Worm (Caenorhabditis elegans) whole organism, L2 larva: ENCODE results near the gene srh-299.

ENCODE experiments used
- C34F6.9 ChIP-seq: fragments of 150-350 bp; optimal IDR thresholded peaks from 2 replicates; lab custom pipeline; 2014; ENCODE audit warnings: missing biosample characterization, missing genetic modification characterization
- F13H6.1 ChIP-seq: sonication (generic microtip); optimal IDR thresholded peaks from 2 replicates; lab custom pipeline; 2016; ENCODE audit warnings: missing genetic modification characterization, missing compliant biosample characterization
- R02D3.7 ChIP-seq: fragments of 150-350 bp; optimal IDR thresholded peaks from 2 replicates; lab custom pipeline; 2014; ENCODE audit warnings: missing biosample characterization, missing genetic modification characterization
- Y55F3AM.14 ChIP-seq: fragments of 200-800 bp; sonication (Bioruptor generic); optimal IDR thresholded peaks from 2 replicates; lab custom pipeline; 2018; ENCODE audit warnings: mild to moderate bottlenecking, missing genetic modification characterization, missing compliant biosample characterization
- ZK546.5 ChIP-seq: sonication (generic microtip); optimal IDR thresholded peaks from 2 replicates; lab custom pipeline; 2017; ENCODE audit warnings: missing biosample characterization, missing genetic modification characterization
- ceh-16 ChIP-seq: fragments of 150-350 bp; optimal IDR thresholded peaks from 2 replicates; lab custom pipeline; 2014; ENCODE audit warnings: missing biosample characterization, missing genetic modification characterization
- dmd-4 ChIP-seq: sonication (generic microtip); optimal IDR thresholded peaks from 2 replicates; lab custom pipeline; 2017; ENCODE audit warnings: missing biosample characterization, missing genetic modification characterization
- egl-27 ChIP-seq: sonication (generic microtip); optimal IDR thresholded peaks from 3 replicates; lab custom pipeline; 2017; ENCODE audit warnings: missing biosample characterization, missing genetic modification reagents, missing genetic modification characterization
- elt-1 ChIP-seq: fragments of 150-350 bp; optimal IDR thresholded peaks from 2 replicates; lab custom pipeline; 2014; ENCODE audit warnings: missing biosample characterization, missing genetic modification characterization
- elt-3 ChIP-seq: sonication (generic microtip); optimal IDR thresholded peaks from 2 replicates; lab custom pipeline; 2017; ENCODE audit warnings: missing biosample characterization, missing genetic modification characterization
- fos-1 ChIP-seq: fragments of 150-350 bp; optimal IDR thresholded peaks from 2 replicates; lab custom pipeline; 2014; ENCODE audit warnings: missing biosample characterization, missing genetic modification characterization
- gmeb-1 ChIP-seq: fragments of 150-350 bp; optimal IDR thresholded peaks from 2 replicates; lab custom pipeline; 2014; ENCODE audit warnings: missing biosample characterization, missing genetic modification characterization
- lin-11 ChIP-seq: fragments of 150-350 bp; sonication (generic microtip); optimal IDR thresholded peaks from 2 replicates; lab custom pipeline; 2014; ENCODE audit warnings: missing biosample characterization, missing genetic modification characterization, inconsistent platforms, mixed read lengths
- lin-13 ChIP-seq: fragments of 150-350 bp; optimal IDR thresholded peaks from 2 replicates; lab custom pipeline; 2014; ENCODE audit warnings: missing biosample characterization, missing genetic modification reagents, missing genetic modification characterization
- lsy-2 ChIP-seq, 2 experiments: fragments of 150-350 bp in 1 of 2; sonication (generic microtip) in 1 of 2; optimal IDR thresholded peaks; 2 replicates each; lab custom pipeline; 2014 to 2017; ENCODE audit warnings: missing biosample characterization in 2 of 2, missing genetic modification characterization in 2 of 2
- mab-5 ChIP-seq: fragments of 150-350 bp; optimal IDR thresholded peaks from 2 replicates; lab custom pipeline; 2014; ENCODE audit warnings: missing biosample characterization, missing genetic modification characterization
- nhr-11 ChIP-seq: fragments of 150-350 bp; optimal IDR thresholded peaks from 2 replicates; lab custom pipeline; 2014; ENCODE audit warnings: missing biosample characterization, missing genetic modification characterization
- nhr-12 ChIP-seq: fragments of 150-350 bp; optimal IDR thresholded peaks from 2 replicates; lab custom pipeline; 2014; ENCODE audit warnings: missing biosample characterization, missing genetic modification characterization
- nhr-129 ChIP-seq: fragments of 150-350 bp; optimal IDR thresholded peaks from 2 replicates; lab custom pipeline; 2014; ENCODE audit warnings: missing biosample characterization, missing genetic modification characterization
- nhr-21 ChIP-seq: fragments of 150-350 bp; optimal IDR thresholded peaks from 2 replicates; lab custom pipeline; 2014; ENCODE audit warnings: missing biosample characterization, missing genetic modification characterization
- nhr-23 ChIP-seq: fragments of 150-350 bp; optimal IDR thresholded peaks from 2 replicates; lab custom pipeline; 2014; ENCODE audit warnings: missing biosample characterization, missing genetic modification reagents, missing genetic modification characterization
- nhr-237 ChIP-seq: fragments of 150-350 bp; optimal IDR thresholded peaks from 2 replicates; lab custom pipeline; 2014; ENCODE audit warnings: missing biosample characterization, missing genetic modification characterization
- nhr-25 ChIP-seq: fragments of 150-350 bp; sonication (generic microtip); optimal IDR thresholded peaks from 3 replicates; lab custom pipeline; 2014; ENCODE audit warnings: missing biosample characterization, missing genetic modification characterization
- nhr-6 ChIP-seq: fragments of 150-350 bp; optimal IDR thresholded peaks from 2 replicates; lab custom pipeline; 2014; ENCODE audit warnings: missing biosample characterization, missing genetic modification characterization
- nhr-77 ChIP-seq: fragments of 150-350 bp; optimal IDR thresholded peaks from 2 replicates; lab custom pipeline; 2014; ENCODE audit warnings: missing biosample characterization, missing genetic modification characterization
- peb-1 ChIP-seq: fragments of 150-350 bp; optimal IDR thresholded peaks from 2 replicates; lab custom pipeline; 2014; ENCODE audit warnings: missing biosample characterization, missing genetic modification characterization
- sma-3 ChIP-seq: sonication (generic microtip); optimal IDR thresholded peaks from 2 replicates; lab custom pipeline; 2016; ENCODE audit warnings: missing genetic modification reagents, missing genetic modification characterization, missing compliant biosample characterization
- sma-9 ChIP-seq, 2 experiments: fragments of 150-350 bp in 1 of 2; sonication (generic microtip) in 1 of 2; optimal IDR thresholded peaks; 2 replicates each; lab custom pipeline; 2014 to 2016; ENCODE audit warnings: missing genetic modification characterization in 2 of 2, mild to moderate bottlenecking in 1 of 2, missing biosample characterization in 1 of 2, missing compliant biosample characterization in 1 of 2, missing genetic modification reagents in 1 of 2, moderate library complexity in 1 of 2
- snpc-4 ChIP-seq: fragments of 150-350 bp; optimal IDR thresholded peaks from 2 replicates; lab custom pipeline; 2014; ENCODE audit warnings: missing biosample characterization, missing genetic modification characterization
- unc-39 ChIP-seq: fragments of 150-350 bp; optimal IDR thresholded peaks from 2 replicates; lab custom pipeline; 2014; ENCODE audit warnings: missing biosample characterization, missing genetic modification characterization
- unc-55 ChIP-seq: fragments of 150-350 bp; sonication (generic microtip); optimal IDR thresholded peaks from 3 replicates; lab custom pipeline; 2014; ENCODE audit warnings: missing biosample characterization, missing genetic modification reagents, missing genetic modification characterization
- unc-62 ChIP-seq: fragments of 150-350 bp; optimal IDR thresholded peaks from 2 replicates; lab custom pipeline; 2014; ENCODE audit warnings: missing biosample characterization, missing genetic modification reagents, missing genetic modification characterization
- ztf-11 ChIP-seq: sonication (generic microtip); optimal IDR thresholded peaks from 2 replicates; lab custom pipeline; 2017; ENCODE audit warnings: missing biosample characterization, missing genetic modification characterization

srh-299 gene

ce11 chrV:15884698-15885097 is 21.6 kb downstream of the srh-299 start, which contains the start of gene oac-42:
Gene oac-42 (minus strand): TSS chrV:15884798.
- TF ChIP-seq nhr-129 (tag; lab: Kevin White, UChicago) (no peak), sma-3 (no peak), peb-1 (tag; lab: Kevin White, UChicago) (no peak), mab-5 (tag; lab: Kevin White, UChicago) (no peak), unc-62 (no peak), R02D3.7 (no peak), Y55F3AM.14 (GFP tag; lab: Kevin White, UChicago) (no peak), nhr-11 (tag; lab: Kevin White, UChicago) (no peak), unc-55 (GFP tag; lab: Kevin White, UChicago) (no peak), nhr-237 (tag; lab: Kevin White, UChicago) (no peak), dmd-4 (no peak), lin-11 (tag; lab: Kevin White, UChicago) (no peak), F13H6.1 (tag; lab: Kevin White, UChicago) (no peak), lin-13 (GFP tag; lab: Kevin White, UChicago) (no peak), elt-1 (no peak), nhr-21 (tag; lab: Kevin White, UChicago) (no peak), egl-27 (no peak), nhr-25 (tag; lab: Kevin White, UChicago) (no peak)

DNA sequence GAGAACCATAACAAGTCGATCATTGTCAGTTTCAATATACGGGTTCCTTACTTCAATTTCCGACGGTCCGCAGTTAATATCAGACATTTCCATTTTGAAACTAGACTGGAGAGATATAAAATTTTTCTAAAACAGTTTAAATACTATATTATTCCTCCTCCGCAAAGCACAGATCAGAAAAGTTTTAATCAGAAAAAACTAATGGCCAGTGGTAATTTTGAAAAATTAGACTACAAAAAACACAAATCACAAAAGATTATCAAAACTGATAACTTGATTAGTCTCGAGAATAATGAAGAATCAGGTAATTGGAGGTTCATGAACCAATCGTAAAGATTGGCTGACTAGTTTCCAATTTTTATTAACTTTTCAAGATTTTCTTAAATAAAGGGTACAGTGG is 22.8 kb downstream of the srh-299 start, which contains the start of gene T06C12.9:
Gene T06C12.9, minus strand, starts transcription at position 101 of the 400 bp plus-strand sequence.
- TF ChIP-seq nhr-77 (tag; lab: Kevin White, UChicago): no peak
- no peak for TF ChIP-seq nhr-12 (tag; lab: Kevin White, UChicago)
- TF ChIP-seq mab-5 (tag; lab: Kevin White, UChicago): no peak

DNA sequence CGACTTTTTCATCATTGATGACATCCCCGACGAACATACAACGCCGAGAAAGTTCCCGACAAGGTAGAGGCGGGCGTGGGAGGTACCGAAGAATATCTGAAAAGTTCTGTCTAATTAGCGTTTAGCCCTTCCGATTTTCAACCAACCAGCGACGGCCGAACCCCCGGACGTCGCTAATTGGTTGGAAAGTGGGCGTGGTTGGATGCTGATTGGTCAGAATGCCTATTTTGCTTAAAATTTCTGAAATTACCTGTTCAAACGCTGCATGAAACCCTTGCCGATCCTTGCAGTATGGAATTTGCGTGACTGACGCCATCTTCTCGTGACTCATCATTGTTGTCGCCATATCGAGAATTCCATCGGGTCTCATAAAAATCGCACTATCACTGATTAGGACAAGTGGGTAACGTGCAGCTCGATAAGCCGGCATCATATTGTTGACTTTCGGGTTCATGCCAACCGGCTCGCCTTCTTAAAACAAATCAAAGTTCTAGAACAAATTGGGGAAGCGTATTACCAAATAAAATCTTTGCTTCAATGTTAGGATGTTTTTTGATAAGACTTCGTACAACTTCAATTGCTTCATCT is 24.7 kb downstream of the srh-299 start:
- TF ChIP-seq lsy-2 (tag; optimal IDR thresholded peaks at IDR 0.05; lab: Kevin White, UChicago) (no peak), nhr-6 (tag; lab: Kevin White, UChicago) (no peak), gmeb-1 (tag; lab: Kevin White, UChicago) (peak; percentile 25), nhr-21 (tag; lab: Kevin White, UChicago) (no peak), nhr-129 (tag; lab: Kevin White, UChicago) (peak; percentile 29), fos-1 (tag; lab: Kevin White, UChicago) (peak; percentile 93), unc-39 (tag; lab: Kevin White, UChicago) (no peak), sma-9 (GFP tag; optimal IDR thresholded peaks at IDR 0.05; lab: Kevin White, UChicago) (peak; percentile 71), sma-9 (tag; optimal IDR thresholded peaks at IDR 0.05; lab: Kevin White, UChicago) (no peak), elt-3 (no peak), peb-1 (tag; lab: Kevin White, UChicago) (no peak), lin-11 (tag; lab: Kevin White, UChicago) (no peak), nhr-11 (tag; lab: Kevin White, UChicago) (no peak), ceh-16 (tag; lab: Kevin White, UChicago) (no peak), elt-1 (no peak), nhr-23 (tag; lab: Kevin White, UChicago) (no peak), ZK546.5 (tag; lab: Kevin White, UChicago) (no peak)

DNA sequence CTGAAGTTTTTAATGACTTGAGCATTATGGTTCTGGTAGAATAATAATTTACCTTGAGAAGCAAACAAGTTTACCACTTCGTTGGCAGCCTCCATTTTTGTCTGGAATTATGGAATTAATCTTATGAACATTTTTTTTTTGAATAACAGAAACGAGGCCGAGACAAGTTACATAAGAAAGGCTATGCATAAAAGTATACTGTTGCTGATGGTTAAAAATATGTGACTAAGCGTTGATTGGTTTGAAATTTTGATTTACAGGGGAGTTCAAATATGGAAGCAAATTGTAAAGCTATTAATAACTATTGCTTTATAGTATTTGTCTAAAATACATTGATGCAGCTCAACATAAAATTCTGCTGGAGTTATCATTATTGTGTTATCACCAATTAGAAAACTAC is 25.6 kb downstream of the srh-299 start, which contains the start of gene cgt-1:
Gene cgt-1, minus strand, starts transcription at position 101 of the 400 bp plus-strand sequence.
- TF ChIP-seq ztf-11 (tag; lab: Kevin White, UChicago) (no peak), R02D3.7 (no peak), fos-1 (tag; lab: Kevin White, UChicago) (no peak), elt-3 (no peak), nhr-129 (tag; lab: Kevin White, UChicago) (no peak), Y55F3AM.14 (GFP tag; lab: Kevin White, UChicago) (no peak), sma-9 (GFP tag; optimal IDR thresholded peaks at IDR 0.05; lab: Kevin White, UChicago) (no peak), sma-9 (tag; optimal IDR thresholded peaks at IDR 0.05; lab: Kevin White, UChicago) (no peak), lsy-2 (tag; optimal IDR thresholded peaks at IDR 0.05; lab: Kevin White, UChicago) (no peak), nhr-77 (tag; lab: Kevin White, UChicago) (no peak), ceh-16 (tag; lab: Kevin White, UChicago) (no peak), gmeb-1 (tag; lab: Kevin White, UChicago) (no peak), peb-1 (tag; lab: Kevin White, UChicago) (no peak)

DNA sequence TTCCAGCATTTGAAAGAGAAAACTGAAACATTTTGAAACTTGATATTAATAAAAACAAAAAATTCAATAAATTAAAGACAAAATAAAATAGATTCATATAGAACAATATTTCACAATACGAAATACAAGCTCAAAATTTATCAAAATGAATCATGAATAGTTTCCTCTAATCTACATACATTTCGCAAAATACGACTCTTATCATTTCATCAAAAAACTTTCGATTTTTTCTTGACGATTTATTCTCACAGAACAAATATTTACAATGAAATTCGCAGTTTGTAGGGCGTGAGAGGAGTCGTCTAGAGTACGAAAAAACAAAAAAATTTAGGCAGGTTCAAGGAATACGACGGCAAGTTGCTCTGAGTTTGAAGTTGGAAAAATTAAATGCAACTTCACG is 27.0 kb downstream of the srh-299 start:
- TF ChIP-seq unc-55 (GFP tag; lab: Kevin White, UChicago) (no peak), dmd-4 (no peak), fos-1 (tag; lab: Kevin White, UChicago) (peak; percentile 88), nhr-23 (tag; lab: Kevin White, UChicago) (no peak), lsy-2 (tag; optimal IDR thresholded peaks at IDR 0.05; lab: Kevin White, UChicago) (no peak), snpc-4 (no peak), C34F6.9 (tag; lab: Kevin White, UChicago) (no peak), lin-11 (tag; lab: Kevin White, UChicago) (no peak), mab-5 (tag; lab: Kevin White, UChicago) (no peak)
- TF ChIP-seq, all 48 proteins: peak for 1
